Fruit fly (Drosophila melanogaster) whole organism: Measurements from ENCODE around the gene SP1029.
A peak's percentile ranks its signal among the peaks of the same experiment; 100 is the strongest.

ENCODE experiments used
- CG8478 ChIP-seq: fragments of >200 bp; optimal IDR thresholded peaks from 2 replicates; lab custom pipeline; 2018; ENCODE audit warnings: inconsistent platforms
- Dll ChIP-seq: fragments of >200 bp; optimal IDR thresholded peaks from 2 replicates; lab custom pipeline; 2017
- EcR ChIP-seq, 2 experiments: fragments of >200 bp; optimal IDR thresholded peaks; 2 replicates each; lab custom pipeline; 2017; ENCODE audit warnings: missing biosample characterization in 2 of 2, missing genetic modification characterization in 2 of 2, missing genetic modification reagents in 2 of 2
- pan ChIP-seq: fragments of >200 bp; optimal IDR thresholded peaks from 2 replicates; lab custom pipeline; 2017
- psq ChIP-seq: fragments of >200 bp; optimal IDR thresholded peaks from 2 replicates; lab custom pipeline; 2017
- usp ChIP-seq: fragments of >200 bp; optimal IDR thresholded peaks from 2 replicates; lab custom pipeline; 2017; ENCODE audit warnings: missing biosample characterization, missing genetic modification characterization, mixed read lengths

SP1029 gene

DNA sequence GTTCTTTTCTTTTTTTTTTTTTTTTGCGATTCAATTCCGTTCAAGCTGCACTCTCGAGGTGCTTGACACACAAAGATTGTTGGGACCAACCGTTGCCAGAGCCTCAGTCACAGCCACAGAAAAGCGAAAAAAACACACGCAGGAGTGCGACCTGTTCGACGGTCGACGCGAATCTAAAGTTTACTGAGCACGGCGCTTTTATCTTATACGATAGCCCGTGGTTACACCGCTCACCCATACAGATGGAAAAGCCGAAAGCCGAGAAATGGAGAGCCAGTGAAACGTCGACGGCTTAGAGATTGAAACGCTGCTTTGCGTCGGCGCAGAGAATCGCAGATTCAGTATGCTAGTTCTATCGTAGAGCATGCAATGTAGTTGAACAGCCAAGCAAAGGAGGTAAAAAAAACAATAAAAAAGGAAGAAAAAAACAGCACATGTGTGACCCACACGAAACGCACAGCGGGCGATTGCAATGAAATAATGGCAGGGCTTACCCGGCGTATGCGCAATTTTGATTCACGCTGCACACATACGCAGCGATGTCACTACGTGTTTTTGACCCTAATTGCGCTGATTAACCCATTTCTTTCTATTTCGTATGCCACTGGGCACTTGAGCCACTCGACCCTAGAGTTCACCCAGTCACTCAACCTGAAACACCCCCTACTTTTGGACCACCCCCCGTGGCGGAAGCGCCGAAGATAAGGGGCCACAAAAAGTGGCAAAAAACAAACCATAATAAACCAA, at the start of gene SP1029:
Gene SP1029 (minus strand): TSS at position 180 of the 747 bp plus-strand sequence.
- TF ChIP-seq pan (lab: Kevin White, UChicago), result no peak
- no peak for TF ChIP-seq Dll (lab: Kevin White, UChicago)
- TF ChIP-seq EcR (GFP tag; optimal IDR thresholded peaks at IDR 0.05; lab: Kevin White, UChicago), result peak in 1 of 2 experiments; percentile 37
- TF ChIP-seq CG8478 (lab: Kevin White, UChicago), result no peak
- TF ChIP-seq usp, result no peak

DNA sequence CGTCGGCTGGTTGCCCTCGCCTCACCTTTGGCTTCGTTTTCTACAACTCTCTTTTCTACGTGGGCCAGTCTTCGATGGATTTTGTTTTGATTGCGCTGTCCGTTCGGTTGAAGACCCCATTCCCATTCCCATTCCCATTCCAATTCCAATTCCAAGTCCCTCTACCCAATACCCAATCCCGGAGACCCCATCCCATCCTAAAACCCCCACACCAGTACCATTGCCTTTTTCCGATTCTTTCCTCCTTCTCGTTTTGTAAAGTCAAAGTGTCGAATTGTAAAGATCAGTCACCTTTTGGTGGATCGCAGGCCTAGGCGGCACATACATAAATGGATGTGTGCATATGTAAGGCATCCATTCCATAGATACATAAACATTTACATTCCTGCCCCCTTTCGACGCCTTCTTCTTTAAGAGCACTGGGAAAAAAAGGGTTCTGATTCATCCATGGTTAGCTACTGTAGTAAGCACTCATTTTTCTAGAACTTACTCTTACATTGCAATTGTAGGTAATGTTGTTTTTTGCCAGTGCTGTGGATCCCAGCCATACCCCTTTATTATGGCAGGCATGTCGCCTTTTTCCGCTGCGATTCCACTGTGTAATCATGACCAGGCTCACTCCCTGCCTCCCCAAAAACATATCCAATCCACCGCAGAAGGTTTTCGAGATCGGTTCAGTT, 49.6 kb upstream of the SP1029 start:
- peak in 1 of 2 experiments; percentile 73 for TF ChIP-seq EcR (GFP tag; optimal IDR thresholded peaks at IDR 0.05; lab: Kevin White, UChicago)
- TF ChIP-seq psq, result no peak

DNA sequence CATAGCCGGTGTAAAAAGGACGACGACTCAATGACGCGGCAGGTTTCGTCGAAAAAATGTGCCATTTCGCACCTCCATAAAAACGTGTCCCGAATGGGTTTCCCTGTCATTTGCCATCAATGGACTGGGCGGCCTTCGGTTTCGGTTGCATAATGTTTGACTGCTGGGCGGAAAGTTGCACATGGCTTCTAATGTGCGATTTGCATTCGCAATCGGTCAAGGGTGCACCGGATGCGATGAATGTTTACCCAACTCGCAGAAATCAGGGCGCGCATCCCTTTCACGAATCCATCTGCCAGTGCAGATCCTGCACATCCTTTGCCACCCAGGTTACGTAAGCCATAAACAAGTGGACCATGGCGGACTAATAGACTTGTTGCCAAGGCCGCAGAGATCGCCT, 47.6 kb upstream of the SP1029 start:
- TF ChIP-seq psq (no peak), EcR (GFP tag; optimal IDR thresholded peaks at IDR 0.05; lab: Kevin White, UChicago) (no peak), Dll (lab: Kevin White, UChicago) (no peak), CG8478 (lab: Kevin White, UChicago) (no peak), usp (no peak), pan (lab: Kevin White, UChicago) (no peak)

DNA sequence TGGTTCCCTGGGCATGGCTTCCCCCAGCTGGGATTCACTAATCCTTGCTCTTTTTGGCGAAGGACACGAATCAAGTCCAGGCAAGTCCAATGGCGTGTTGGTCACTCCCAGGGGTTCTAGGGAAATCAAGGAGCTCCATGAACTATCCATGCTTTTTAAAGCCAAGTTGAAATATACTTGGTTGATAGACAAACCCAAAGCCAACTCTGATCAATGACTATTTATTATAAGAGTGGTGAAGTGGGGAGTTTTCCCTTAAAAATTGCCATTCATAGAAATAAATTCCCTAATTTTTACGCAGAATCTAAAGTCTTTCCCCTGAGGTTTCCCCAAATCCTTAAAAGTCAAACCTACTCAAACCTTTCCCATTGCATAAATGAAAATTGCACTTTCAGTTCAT, 46.8 kb upstream of the SP1029 start, which contains the start of gene CG14506:
Gene CG14506 (minus strand): TSS at position 101 of the 400 bp plus-strand sequence.
- TF ChIP-seq usp (no peak), CG8478 (lab: Kevin White, UChicago) (no peak), psq (no peak), pan (lab: Kevin White, UChicago) (no peak), Dll (lab: Kevin White, UChicago) (no peak), EcR (GFP tag; optimal IDR thresholded peaks at IDR 0.05; lab: Kevin White, UChicago) (no peak)

DNA sequence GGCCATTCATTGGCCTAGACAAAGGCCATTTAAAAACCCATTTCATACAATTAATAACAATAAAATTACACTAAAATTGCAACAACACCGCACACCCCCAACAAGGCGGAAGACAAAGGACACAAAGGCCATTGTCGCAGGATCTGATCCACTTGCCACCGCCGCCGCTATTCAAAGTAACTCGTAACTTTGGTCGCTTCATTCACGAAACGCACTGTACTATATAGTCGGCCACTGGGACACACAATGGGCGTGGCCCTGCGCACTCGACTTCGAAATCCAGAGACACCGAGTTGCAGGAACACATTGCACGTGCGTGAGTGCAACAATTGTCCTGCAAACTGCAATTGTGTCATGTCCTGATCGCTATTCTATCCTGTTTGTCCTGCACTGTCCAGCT, 43.2 kb upstream of the SP1029 start:
- TF ChIP-seq psq (no peak), usp (no peak), pan (lab: Kevin White, UChicago) (no peak), Dll (lab: Kevin White, UChicago) (no peak), EcR (GFP tag; optimal IDR thresholded peaks at IDR 0.05; lab: Kevin White, UChicago) (no peak)

DNA sequence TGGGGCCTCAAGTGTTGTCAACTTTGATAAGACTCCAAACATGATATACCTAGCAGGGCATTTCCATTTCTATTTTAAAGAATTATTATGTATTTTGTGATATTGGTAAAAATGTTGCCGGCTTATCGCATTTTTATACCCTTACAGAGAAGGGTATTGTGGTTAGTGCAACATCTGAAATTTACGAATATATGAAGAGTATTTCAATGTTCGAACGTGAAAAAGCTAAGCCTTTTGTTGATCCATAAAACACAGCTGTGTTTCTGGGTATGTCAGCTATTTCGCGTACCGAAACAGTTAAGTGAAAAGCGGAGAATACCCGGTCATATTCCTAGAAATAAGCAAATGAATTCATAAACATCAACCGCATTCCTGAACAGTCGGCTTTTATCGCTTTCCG, 41.7 kb upstream of the SP1029 start:
- TF ChIP-seq CG8478 (lab: Kevin White, UChicago), result no peak

DNA sequence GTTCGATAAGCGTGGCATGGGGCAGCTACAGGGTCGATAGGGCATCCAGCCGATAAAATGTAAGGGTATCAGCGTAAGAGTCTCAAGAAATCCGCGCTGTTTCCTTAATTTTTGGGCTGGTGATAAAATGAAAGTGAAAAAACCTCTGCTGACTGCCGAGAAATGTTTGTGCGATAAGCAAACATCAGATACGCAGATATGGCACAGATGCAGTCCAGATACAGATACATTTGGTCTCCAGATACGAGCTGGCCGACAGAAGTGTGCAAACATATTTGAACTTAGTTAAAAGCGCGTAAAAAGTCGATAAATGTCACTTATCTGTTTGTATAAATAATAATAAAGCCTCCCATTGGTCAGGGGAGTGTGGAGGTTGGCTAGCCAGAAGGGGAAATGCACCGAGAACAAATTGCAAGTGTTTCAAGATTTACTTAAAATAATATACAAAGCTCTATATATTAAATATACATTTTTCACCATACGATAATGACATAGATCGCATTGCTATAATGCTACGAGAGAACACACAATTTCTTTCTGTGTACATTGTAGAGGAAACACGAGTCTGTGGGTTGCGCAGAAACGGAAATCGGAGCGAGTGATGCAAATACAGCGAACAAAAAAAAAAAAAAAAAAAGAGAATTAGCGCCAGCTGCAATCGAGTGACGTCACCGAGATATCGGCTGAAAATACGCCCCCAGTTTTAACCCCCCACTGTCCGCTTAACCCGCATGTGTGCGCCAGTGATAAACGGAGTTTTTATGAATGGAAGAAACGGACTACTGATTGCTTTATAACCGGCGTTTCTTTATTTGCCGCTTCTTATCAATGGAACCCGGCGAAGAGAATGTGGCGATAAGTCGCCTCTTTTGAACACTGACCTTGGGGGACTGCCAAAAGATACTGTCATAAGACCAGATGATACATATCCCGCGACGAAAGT, 40.6 kb upstream of the SP1029 start:
- no peak for TF ChIP-seq pan (lab: Kevin White, UChicago)
- no peak for TF ChIP-seq psq
- no peak for TF ChIP-seq CG8478 (lab: Kevin White, UChicago)
- TF ChIP-seq Dll (lab: Kevin White, UChicago), result no peak
- TF ChIP-seq EcR (GFP tag; optimal IDR thresholded peaks at IDR 0.05; lab: Kevin White, UChicago), result no peak
- no peak for TF ChIP-seq usp

DNA sequence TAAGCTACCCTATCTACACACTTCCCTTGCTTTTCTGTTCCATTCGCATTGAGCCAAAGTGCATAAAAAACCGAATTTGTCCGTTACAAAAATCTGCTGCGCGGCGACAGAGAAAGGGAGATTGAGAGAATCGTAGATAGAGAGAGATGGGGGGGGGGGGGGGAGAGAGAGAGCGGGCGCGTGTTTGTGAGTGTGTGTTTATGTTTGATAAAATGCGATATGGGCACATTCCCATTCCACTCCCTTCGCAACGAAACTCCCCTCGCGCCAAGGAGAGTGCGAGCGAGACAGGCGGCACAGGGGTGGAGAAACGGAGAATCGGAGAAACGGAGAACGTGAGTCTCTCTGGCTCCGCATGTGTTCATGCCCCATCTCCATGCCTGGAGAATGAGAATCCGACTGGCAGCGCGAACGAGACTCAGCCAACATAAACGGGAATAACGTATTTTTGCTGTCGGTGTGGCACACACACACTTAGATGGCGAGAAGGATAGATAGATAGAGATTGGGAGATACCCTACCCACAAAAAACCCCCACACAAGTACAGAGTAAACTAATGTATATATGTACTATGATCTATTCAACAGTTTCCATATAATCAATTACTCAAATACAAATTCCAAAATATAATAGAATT, 37.2 kb upstream of the SP1029 start:
- TF ChIP-seq psq (no peak), EcR (GFP tag; optimal IDR thresholded peaks at IDR 0.05; lab: Kevin White, UChicago) (no peak), Dll (lab: Kevin White, UChicago) (no peak), CG8478 (lab: Kevin White, UChicago) (no peak), pan (lab: Kevin White, UChicago) (no peak), usp (no peak)

DNA sequence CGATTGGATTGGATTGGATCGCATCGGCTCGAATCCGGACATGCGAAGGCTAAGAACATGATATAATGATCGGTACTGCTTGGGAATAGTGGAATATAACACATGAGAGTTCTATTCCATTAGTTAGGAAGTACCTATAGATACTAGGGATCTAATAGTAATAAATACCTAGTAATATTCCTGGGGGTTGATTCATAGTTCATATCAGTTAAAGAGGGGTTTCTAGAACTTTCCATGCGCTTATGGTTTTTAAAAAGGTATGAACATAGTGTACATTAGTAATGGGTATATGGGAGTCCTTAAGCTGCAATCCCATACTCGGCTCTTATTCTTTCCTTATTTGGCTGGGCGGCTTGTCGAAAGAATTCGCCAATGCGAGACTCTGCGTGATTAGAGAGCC, 34.1 kb upstream of the SP1029 start:
- no peak for TF ChIP-seq EcR (GFP tag; optimal IDR thresholded peaks at IDR 0.05; lab: Kevin White, UChicago)
- peak; percentile 66 for TF ChIP-seq pan (lab: Kevin White, UChicago)
- TF ChIP-seq Dll (lab: Kevin White, UChicago), result no peak
- no peak for TF ChIP-seq CG8478 (lab: Kevin White, UChicago)
- TF ChIP-seq usp, result no peak
- TF ChIP-seq psq, result no peak

DNA sequence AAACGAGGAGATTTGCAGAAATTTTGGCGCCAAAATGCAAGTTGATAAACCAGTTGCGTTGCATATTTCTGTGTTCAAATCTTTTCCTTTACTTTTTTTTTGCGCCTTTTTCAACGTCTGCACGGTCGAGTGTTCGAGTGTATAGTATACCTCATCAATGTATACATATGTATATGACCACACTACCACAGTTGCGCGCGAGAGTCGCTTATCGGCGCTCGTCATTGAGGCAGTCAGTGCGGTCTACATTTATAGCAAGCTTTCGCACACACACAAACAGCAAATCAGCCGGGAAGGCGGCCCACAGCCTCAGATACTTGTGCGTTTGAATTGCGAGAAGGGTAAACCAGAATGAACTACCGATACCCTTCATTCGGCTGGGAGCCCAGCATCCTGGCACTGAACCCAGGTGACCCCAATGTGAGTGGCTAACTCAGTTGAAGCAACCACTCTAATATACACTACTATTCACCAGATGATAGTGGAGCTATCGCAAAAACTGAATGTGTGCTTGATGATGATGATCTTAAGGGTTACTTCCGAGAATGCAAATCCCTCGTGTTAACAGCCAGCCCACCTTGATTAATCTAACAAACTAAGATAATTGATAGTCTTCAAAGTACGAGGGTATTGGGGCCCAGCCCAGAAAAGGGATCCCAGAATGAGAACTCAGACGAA, 32.8 kb upstream of the SP1029 start:
- TF ChIP-seq pan (lab: Kevin White, UChicago) (no peak), psq (no peak), Dll (lab: Kevin White, UChicago) (no peak), CG8478 (lab: Kevin White, UChicago) (no peak), EcR (GFP tag; optimal IDR thresholded peaks at IDR 0.05; lab: Kevin White, UChicago) (peak in 1 of 2 experiments; percentile 45), usp (no peak)
